Worm (Caenorhabditis elegans) whole organism, L3 larva: ENCODE results near the gene ZK546.19.

ENCODE experiments used
- aly-2 ChIP-seq: fragments of 150-350 bp; optimal IDR thresholded peaks from 2 replicates; lab custom pipeline; 2014; ENCODE audit warnings: missing biosample characterization, missing genetic modification characterization
- ama-1 ChIP-seq: fragments of 150-350 bp; optimal IDR thresholded peaks from 2 replicates; lab custom pipeline; 2018
- ceh-28 ChIP-seq: fragments of 150-350 bp; optimal IDR thresholded peaks from 2 replicates; lab custom pipeline; 2014; ENCODE audit warnings: missing biosample characterization, missing genetic modification reagents, missing genetic modification characterization
- ceh-82 ChIP-seq: fragments of 150-350 bp; optimal IDR thresholded peaks from 2 replicates; lab custom pipeline; 2014; ENCODE audit warnings: missing biosample characterization, missing genetic modification characterization
- egl-27 ChIP-seq: sonication (generic microtip); optimal IDR thresholded peaks from 4 replicates; lab custom pipeline; 2017; ENCODE audit warnings: missing biosample characterization, missing genetic modification reagents, missing genetic modification characterization
- lsy-12 ChIP-seq: sonication (generic microtip); optimal IDR thresholded peaks from 2 replicates; lab custom pipeline; 2016; ENCODE audit warnings: mild to moderate bottlenecking, missing genetic modification characterization, missing compliant biosample characterization
- nhr-28 ChIP-seq: fragments of 150-350 bp; optimal IDR thresholded peaks from 2 replicates; lab custom pipeline; 2014; ENCODE audit warnings: missing biosample characterization, missing genetic modification characterization
- nhr-67 ChIP-seq: fragments of 150-350 bp; optimal IDR thresholded peaks from 2 replicates; lab custom pipeline; 2014; ENCODE audit warnings: missing biosample characterization, missing genetic modification characterization
- snpc-4 ChIP-seq: fragments of 150-350 bp; optimal IDR thresholded peaks from 2 replicates; lab custom pipeline; 2014; ENCODE audit warnings: missing biosample characterization, missing genetic modification characterization
- unc-39 ChIP-seq: sonication (generic microtip); optimal IDR thresholded peaks from 4 replicates; lab custom pipeline; 2017; ENCODE audit warnings: missing biosample characterization, missing genetic modification characterization
- unc-62 ChIP-seq: fragments of 150-350 bp; sonication (generic microtip); optimal IDR thresholded peaks from 4 replicates; lab custom pipeline; 2014; ENCODE audit warnings: missing biosample characterization, missing genetic modification reagents, missing genetic modification characterization
- ztf-11 ChIP-seq: fragments of 150-350 bp; optimal IDR thresholded peaks from 2 replicates; lab custom pipeline; 2014; ENCODE audit warnings: missing biosample characterization, missing genetic modification characterization

DNA sequence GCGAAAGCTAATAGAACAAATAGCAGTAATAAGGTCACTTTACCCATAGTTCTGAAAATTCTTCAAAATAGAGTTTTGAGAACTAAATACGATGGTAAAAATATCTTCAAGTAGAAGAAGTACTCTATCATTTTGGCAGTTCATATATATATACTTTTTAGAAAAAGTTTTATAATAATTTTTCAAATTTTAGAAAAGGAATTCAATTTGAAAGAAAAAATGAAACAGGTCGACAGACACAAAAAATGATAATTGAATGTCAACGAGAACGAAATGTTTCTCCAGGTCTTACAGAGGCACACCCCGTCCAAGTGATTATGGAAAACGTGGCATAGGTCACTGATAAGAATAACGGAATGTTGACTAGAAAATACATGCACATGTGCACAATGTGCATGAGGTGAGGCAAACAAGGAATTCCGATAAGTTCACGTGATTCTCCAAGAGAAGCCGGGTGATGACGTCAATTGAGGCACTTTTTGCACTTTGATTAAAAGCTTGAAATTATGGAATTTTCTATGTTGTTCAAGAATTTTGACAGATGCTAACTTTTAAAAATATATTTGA, 16.2 kb upstream of the ZK546.19 start, which contains the start of gene aagr-2:
- TF ChIP-seq lsy-12 (tag; lab: Kevin White, UChicago), result no peak
- no peak for TF ChIP-seq unc-62 (GFP tag; lab: Kevin White, UChicago)
- no peak for TF ChIP-seq ceh-82 (tag; lab: Kevin White, UChicago)
- no peak for TF ChIP-seq ama-1
- TF ChIP-seq nhr-67 (tag; lab: Kevin White, UChicago), result no peak
- no peak for TF ChIP-seq snpc-4
- no peak for TF ChIP-seq ztf-11 (tag; lab: Kevin White, UChicago)
- TF ChIP-seq nhr-28 (tag; lab: Kevin White, UChicago), result no peak
- no peak for TF ChIP-seq aly-2
- no peak for TF ChIP-seq unc-39 (tag; lab: Kevin White, UChicago)
- TF ChIP-seq egl-27 (tag; lab: Kevin White, UChicago), result no peak
- TF ChIP-seq ceh-28, result no peak
